Worm (Caenorhabditis elegans) whole organism, early embryonic: ENCODE data around the gene srab-23.

Experiments
- B0310.2 ChIP-seq: sonication (generic microtip); optimal IDR thresholded peaks from 2 replicates; lab custom pipeline; 2016; ENCODE audit warnings: mild to moderate bottlenecking, missing genetic modification characterization, missing compliant biosample characterization
- F13C5.2 ChIP-seq: sonication (generic microtip); optimal IDR thresholded peaks from 2 replicates; lab custom pipeline; 2017; ENCODE audit warnings: mild to moderate bottlenecking, missing genetic modification characterization, inconsistent platforms, missing compliant biosample characterization
- aly-1 ChIP-seq: sonication (generic microtip); optimal IDR thresholded peaks from 2 replicates; lab custom pipeline; 2016; ENCODE audit warnings: missing genetic modification characterization, missing compliant biosample characterization
- ama-1 ChIP-seq: fragments of 150-350 bp; optimal IDR thresholded peaks from 2 replicates; lab custom pipeline; 2014
- ceh-13 ChIP-seq: fragments of 200-800 bp; sonication (Bioruptor generic); optimal IDR thresholded peaks from 2 replicates; lab custom pipeline; 2018; ENCODE audit warnings: mild to moderate bottlenecking, missing genetic modification characterization, missing compliant biosample characterization
- ceh-36 ChIP-seq: sonication (generic microtip); optimal IDR thresholded peaks from 2 replicates; lab custom pipeline; 2016; ENCODE audit warnings: missing genetic modification characterization, inconsistent platforms, missing compliant biosample characterization
- ets-7 ChIP-seq: sonication (generic microtip); optimal IDR thresholded peaks from 2 replicates; lab custom pipeline; 2016; ENCODE audit warnings: missing genotype, missing genetic modification characterization, missing compliant biosample characterization
- flt-1 ChIP-seq: fragments of 200-800 bp; sonication (Bioruptor generic); IDR thresholded peaks from 2 replicates; pipeline ENCODE4 v1.3.6; 2022; ENCODE audit warnings: missing genetic modification characterization, missing compliant biosample characterization
- hmbx-1 ChIP-seq: sonication (generic microtip); optimal IDR thresholded peaks from 2 replicates; lab custom pipeline; 2016; ENCODE audit warnings: mild to moderate bottlenecking, missing genetic modification characterization, missing compliant biosample characterization
- hmg-4 ChIP-seq: fragments of 200-800 bp; sonication (Bioruptor generic); optimal IDR thresholded peaks from 2 replicates; lab custom pipeline; 2018; ENCODE audit warnings: mild to moderate bottlenecking, missing genetic modification characterization, missing compliant biosample characterization
- hnd-1 ChIP-seq: sonication (generic microtip); optimal IDR thresholded peaks from 2 replicates; lab custom pipeline; 2016; ENCODE audit warnings: missing genetic modification characterization, missing compliant biosample characterization
- pes-1 ChIP-seq: fragments of 200-800 bp; sonication (Bioruptor generic); IDR thresholded peaks from 2 replicates; pipeline ENCODE4 v1.3.6; 2022; ENCODE audit warnings: missing genetic modification reagents, missing genetic modification characterization, missing compliant biosample characterization
- scrt-1 ChIP-seq: fragments of 200-800 bp; sonication (Bioruptor generic); IDR thresholded peaks from 2 replicates; pipeline ENCODE4 v1.3.6; 2022; ENCODE audit warnings: missing genetic modification characterization, missing compliant biosample characterization
- sea-1 ChIP-seq: fragments of 200-800 bp; sonication (Bioruptor generic); conservative IDR thresholded peaks from 2 replicates; pipeline ENCODE4 v1.3.6; 2022; ENCODE audit warnings: missing genetic modification characterization, missing compliant biosample characterization
- tbx-11 ChIP-seq: fragments of 200-800 bp; sonication (Bioruptor generic); IDR thresholded peaks from 2 replicates; pipeline ENCODE4 v1.3.6; 2022; ENCODE audit warnings: missing genetic modification characterization, missing compliant biosample characterization
- tbx-37 ChIP-seq: fragments of 200-800 bp; sonication (Bioruptor generic); conservative IDR thresholded peaks from 2 replicates; pipeline ENCODE4 v1.3.6; 2022; ENCODE audit warnings: missing genetic modification reagents, missing genetic modification characterization, missing compliant biosample characterization
- tra-4 ChIP-seq: sonication (generic microtip); optimal IDR thresholded peaks from 2 replicates; lab custom pipeline; 2017; ENCODE audit warnings: missing genetic modification characterization, missing compliant biosample characterization

Gene srab-23

DNA sequence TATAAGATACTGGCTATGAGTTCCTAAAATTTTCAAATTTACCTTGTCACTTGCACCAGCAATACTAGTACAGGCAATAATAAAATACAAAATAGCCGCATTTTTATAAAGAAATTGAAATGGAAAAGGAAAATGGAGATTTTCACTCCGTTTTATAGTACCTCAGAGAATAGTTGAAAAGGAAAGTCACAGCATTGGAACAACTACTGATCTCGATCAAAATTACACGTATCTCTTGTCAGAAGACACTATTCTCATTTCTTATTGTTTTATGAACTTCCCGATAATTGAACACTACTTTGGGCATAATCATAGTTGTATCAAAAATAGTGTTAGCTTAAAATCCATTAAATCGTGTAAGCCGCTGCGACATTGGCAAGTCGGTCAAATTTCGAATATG lies 16.1 kb upstream of the srab-23 start, which contains the start of gene Y40B10A.11:
Gene Y40B10A.11, minus strand, starts transcription at position 101 of the 400 bp plus-strand sequence.
- TF ChIP-seq ceh-36 (tag; lab: Kevin White, UChicago), result no peak
- TF ChIP-seq ceh-13 (GFP tag; lab: Kevin White, UChicago), result no peak
- TF ChIP-seq sea-1, result no peak
- TF ChIP-seq hnd-1 (tag; lab: Kevin White, UChicago), result no peak
- no peak for TF ChIP-seq flt-1 (GFP tag; lab: Robert Waterston, UW)
- no peak for TF ChIP-seq pes-1 (GFP tag; lab: Robert Waterston, UW)
- no peak for TF ChIP-seq hmg-4 (GFP tag; lab: Kevin White, UChicago)
- no peak for TF ChIP-seq B0310.2
- no peak for TF ChIP-seq F13C5.2
- TF ChIP-seq tra-4 (tag; lab: Kevin White, UChicago), result no peak
- TF ChIP-seq tbx-37 (GFP tag; lab: Robert Waterston, UW), result no peak
- TF ChIP-seq aly-1 (tag; lab: Kevin White, UChicago), result no peak
- TF ChIP-seq hmbx-1 (tag; lab: Kevin White, UChicago), result no peak
- no peak for TF ChIP-seq ama-1 (lab: Kevin White, UChicago)
- TF ChIP-seq tbx-11 (GFP tag; lab: Robert Waterston, UW), result no peak
- no peak for TF ChIP-seq ets-7 (tag; lab: Kevin White, UChicago)
- TF ChIP-seq scrt-1, result no peak

DNA sequence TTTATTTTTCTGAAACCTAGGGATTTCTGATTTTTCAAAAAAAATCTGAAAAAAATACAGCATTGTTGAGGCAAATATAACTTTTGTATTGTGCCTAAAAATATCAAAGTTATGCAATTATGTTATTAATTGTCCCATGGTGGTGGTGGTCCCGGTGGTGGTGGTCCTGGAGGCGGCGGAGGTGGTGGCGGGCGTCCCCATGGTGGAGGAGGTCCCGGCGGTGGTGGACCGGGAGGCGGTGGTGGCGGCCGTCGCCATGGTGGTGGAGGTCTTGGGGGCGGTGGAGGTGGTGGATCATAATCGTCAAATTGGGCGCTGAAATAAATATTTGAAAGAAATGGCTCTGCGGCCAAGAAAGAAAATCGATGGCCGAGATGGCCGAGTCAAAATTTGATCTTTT lies 15.3 kb upstream of the srab-23 start:
- TF ChIP-seq ceh-36 (tag; lab: Kevin White, UChicago) (no peak), hmbx-1 (tag; lab: Kevin White, UChicago) (no peak), scrt-1 (0 out of 2 replicates have a peak, but pooled peaks have one; percentile 48)

DNA sequence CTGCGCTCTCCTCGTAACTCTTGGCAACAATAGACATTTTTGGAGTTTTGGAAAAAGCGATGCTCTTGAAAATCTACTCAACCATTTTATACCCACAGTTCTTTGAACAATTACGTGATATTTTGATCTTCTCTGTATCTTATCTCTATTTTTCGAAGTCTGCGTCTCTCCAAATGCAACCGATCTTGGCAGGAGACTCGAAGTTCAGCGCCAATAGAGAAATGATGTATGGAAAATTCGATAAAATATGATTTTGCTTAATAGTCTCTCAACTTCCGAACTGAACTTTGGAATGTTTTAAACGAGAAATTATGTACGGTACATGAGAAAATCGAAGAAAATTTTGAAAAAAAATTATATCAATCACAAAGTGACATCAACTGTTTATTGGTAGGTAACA lies 14.7 kb upstream of the srab-23 start, which contains the start of gene comt-4:
Gene comt-4, minus strand, starts transcription at position 50 of the 400 bp plus-strand sequence.
- no peak for TF ChIP-seq F13C5.2
- no peak for TF ChIP-seq ceh-36 (tag; lab: Kevin White, UChicago)
- no peak for TF ChIP-seq ets-7 (tag; lab: Kevin White, UChicago)
- no peak for TF ChIP-seq ama-1 (lab: Kevin White, UChicago)
- no peak for TF ChIP-seq hnd-1 (tag; lab: Kevin White, UChicago)
- no peak for TF ChIP-seq B0310.2
- no peak for TF ChIP-seq sea-1
- no peak for TF ChIP-seq hmbx-1 (tag; lab: Kevin White, UChicago)
- no peak for TF ChIP-seq pes-1 (GFP tag; lab: Robert Waterston, UW)

DNA sequence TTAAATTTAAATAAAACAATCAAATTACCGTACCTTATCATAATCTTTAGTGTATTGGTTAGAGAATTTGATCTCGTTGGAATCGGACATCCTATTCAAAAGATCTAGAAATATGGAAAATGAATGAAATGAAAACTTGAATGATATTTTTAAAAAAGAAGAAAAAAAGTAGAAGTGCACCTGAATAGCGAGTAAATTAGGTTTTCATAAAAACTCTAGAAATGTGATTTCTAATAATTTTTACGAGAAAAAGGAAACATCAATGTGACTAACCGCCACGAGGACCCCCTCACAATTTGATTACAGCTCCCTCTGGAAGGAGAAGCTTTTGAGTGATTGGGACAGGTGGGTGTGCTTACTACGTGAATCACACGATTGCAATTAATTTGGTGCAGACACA lies 10.5 kb upstream of the srab-23 start, which contains the start of gene Y40B10A.5:
Gene Y40B10A.5, minus strand, starts transcription at position 101 of the 400 bp plus-strand sequence.
- TF ChIP-seq sea-1 (no peak), hmg-4 (GFP tag; lab: Kevin White, UChicago) (no peak), flt-1 (GFP tag; lab: Robert Waterston, UW) (no peak), tbx-11 (GFP tag; lab: Robert Waterston, UW) (no peak), ets-7 (tag; lab: Kevin White, UChicago) (no peak), tbx-37 (GFP tag; lab: Robert Waterston, UW) (no peak), F13C5.2 (no peak), ceh-36 (tag; lab: Kevin White, UChicago) (no peak), B0310.2 (no peak), ama-1 (lab: Kevin White, UChicago) (no peak), aly-1 (tag; lab: Kevin White, UChicago) (no peak), scrt-1 (no peak), hnd-1 (tag; lab: Kevin White, UChicago) (no peak), pes-1 (GFP tag; lab: Robert Waterston, UW) (no peak), hmbx-1 (tag; lab: Kevin White, UChicago) (no peak), tra-4 (tag; lab: Kevin White, UChicago) (no peak), ceh-13 (GFP tag; lab: Kevin White, UChicago) (no peak)

DNA sequence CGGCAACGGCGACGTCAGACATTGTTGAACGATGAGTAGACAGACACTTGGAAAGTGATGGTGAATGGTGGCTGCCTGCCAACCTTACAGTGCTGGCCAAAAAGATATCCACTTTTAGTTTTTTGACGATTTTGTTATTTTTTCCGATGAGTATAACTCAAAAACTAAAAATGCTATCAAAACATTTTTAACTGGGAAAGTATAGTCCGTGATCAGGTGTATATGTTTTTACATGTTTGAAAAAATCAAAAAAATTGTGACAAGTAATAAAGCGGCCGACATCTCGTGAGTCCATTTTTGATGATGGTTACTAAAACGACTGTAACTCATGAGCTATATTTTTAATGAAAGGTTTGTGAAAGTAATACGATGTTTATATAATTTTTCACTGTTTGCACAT lies 4.0 kb downstream of the srab-23 start, which contains the start of gene hil-6:
Gene hil-6, minus strand, starts transcription at position 101 of the 400 bp plus-strand sequence.
- TF ChIP-seq tra-4 (tag; lab: Kevin White, UChicago) (no peak), hmbx-1 (tag; lab: Kevin White, UChicago) (no peak), ceh-13 (GFP tag; lab: Kevin White, UChicago) (no peak), ets-7 (tag; lab: Kevin White, UChicago) (no peak), flt-1 (GFP tag; lab: Robert Waterston, UW) (no peak)

DNA sequence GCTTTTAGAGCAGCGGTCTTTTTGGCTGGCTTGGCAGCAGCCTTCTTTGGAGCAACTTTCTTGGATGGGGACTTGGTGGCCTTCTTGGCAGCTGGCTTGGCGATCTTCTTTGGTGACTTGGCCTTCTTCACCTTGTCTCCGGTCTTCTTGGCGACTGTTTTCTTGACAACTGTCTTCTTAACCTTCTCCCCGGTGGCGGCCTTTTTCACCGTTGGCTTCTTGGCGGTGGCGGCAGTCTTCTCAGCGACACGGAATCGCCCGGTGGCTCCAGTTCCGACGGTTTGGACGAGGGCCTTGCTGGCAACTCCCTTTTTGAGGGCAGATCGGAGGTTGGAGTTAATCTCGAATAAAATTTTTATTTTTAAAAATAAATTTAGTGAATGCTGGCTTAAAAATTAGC lies 4.8 kb downstream of the srab-23 start:
- TF ChIP-seq sea-1, result no peak
- no peak for TF ChIP-seq ceh-13 (GFP tag; lab: Kevin White, UChicago)
- no peak for TF ChIP-seq ceh-36 (tag; lab: Kevin White, UChicago)
- no peak for TF ChIP-seq hmg-4 (GFP tag; lab: Kevin White, UChicago)
- TF ChIP-seq aly-1 (tag; lab: Kevin White, UChicago), result no peak
- no peak for TF ChIP-seq scrt-1
- no peak for TF ChIP-seq hmbx-1 (tag; lab: Kevin White, UChicago)
- TF ChIP-seq B0310.2, result no peak
- no peak for TF ChIP-seq tbx-37 (GFP tag; lab: Robert Waterston, UW)
- TF ChIP-seq F13C5.2, result no peak
- TF ChIP-seq flt-1 (GFP tag; lab: Robert Waterston, UW), result no peak
- no peak for TF ChIP-seq ets-7 (tag; lab: Kevin White, UChicago)
- no peak for TF ChIP-seq tra-4 (tag; lab: Kevin White, UChicago)
- no peak for TF ChIP-seq hnd-1 (tag; lab: Kevin White, UChicago)
- TF ChIP-seq ama-1 (lab: Kevin White, UChicago), result no peak
- TF ChIP-seq tbx-11 (GFP tag; lab: Robert Waterston, UW), result no peak
- no peak for TF ChIP-seq pes-1 (GFP tag; lab: Robert Waterston, UW)

DNA sequence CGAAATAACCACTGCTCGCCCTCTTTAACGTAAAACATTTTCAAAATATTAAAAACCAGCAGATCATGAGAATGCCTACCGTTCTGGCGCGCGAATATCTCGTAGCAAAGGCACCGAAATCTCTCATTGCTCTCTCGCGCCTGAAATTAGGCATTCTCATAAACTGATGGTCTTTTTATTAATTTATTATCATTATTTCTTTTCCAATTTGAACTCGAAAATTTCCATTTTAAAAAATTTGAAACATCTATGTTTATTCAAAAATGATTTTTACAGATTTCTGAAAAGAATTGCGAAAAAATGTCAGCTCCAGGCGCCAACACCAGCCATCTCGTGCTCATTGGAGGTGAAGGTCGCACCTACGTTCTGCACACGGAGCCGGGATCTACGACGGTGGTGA lies 5.6 kb downstream of the srab-23 start, which contains the start of gene F59A7.12:
Gene F59A7.12, plus strand, starts transcription at position 301 of the 400 bp plus-strand sequence.
- no peak for TF ChIP-seq ceh-13 (GFP tag; lab: Kevin White, UChicago)
